Fruit fly (Drosophila melanogaster): ENCODE results near the gene CG17234.

Gene CG17234

dm6 chr2L:2242139-2242538 lies 10.7 kb upstream of the CG17234 start, which contains the start of gene CG4267:
TSS of gene CG4267 (plus strand) at chr2L:2242378.
- TF ChIP-seq ovo (GFP tag; optimal IDR thresholded peaks at IDR 0.05) (peak; percentile 27), Mnt (GFP tag; optimal IDR thresholded peaks at IDR 0.05) (no peak)

- TF ChIP-seq ovo (GFP tag; optimal IDR thresholded peaks at IDR 0.05) = no peak
- no peak for TF ChIP-seq bab1 (GFP tag; optimal IDR thresholded peaks at IDR 0.05)
- no peak for TF ChIP-seq Mnt (GFP tag; optimal IDR thresholded peaks at IDR 0.05)
- TF ChIP-seq tj (GFP tag; optimal IDR thresholded peaks at IDR 0.05) = no peak
- TF ChIP-seq CG14711 (tag; optimal IDR thresholded peaks at IDR 0.05) = no peak
- no peak for TF ChIP-seq Clk (GFP tag; optimal IDR thresholded peaks at IDR 0.05)
- no peak for TF ChIP-seq pad (GFP tag; optimal IDR thresholded peaks at IDR 0.05)
- TF ChIP-seq cnc (optimal IDR thresholded peaks at IDR 0.05) = no peak
Observed at dm6 chr2L:2242783-2243182, 10.1 kb upstream of the CG17234 start.

dm6 chr2L:2249578-2249977 lies 3.3 kb upstream of the CG17234 start:
- no peak for TF ChIP-seq ovo (GFP tag; optimal IDR thresholded peaks at IDR 0.05)
- no peak for TF ChIP-seq bab1 (GFP tag; optimal IDR thresholded peaks at IDR 0.05)
- TF ChIP-seq kay (GFP tag; ENCODE audit: borderline replicate concordance) = no peak
- TF ChIP-seq CG12768 (GFP tag; optimal IDR thresholded peaks at IDR 0.05) = no peak
- TF ChIP-seq Crg-1 (GFP tag; optimal IDR thresholded peaks at IDR 0.05) = no peak
- no peak for TF ChIP-seq pad (GFP tag; optimal IDR thresholded peaks at IDR 0.05)

- TF ChIP-seq CG7101 (tag; optimal IDR thresholded peaks at IDR 0.05) = no peak
- no peak for TF ChIP-seq bab1 (GFP tag; optimal IDR thresholded peaks at IDR 0.05)
- TF ChIP-seq Clk (GFP tag; optimal IDR thresholded peaks at IDR 0.05) = no peak
- TF ChIP-seq Mnt (GFP tag; optimal IDR thresholded peaks at IDR 0.05) = no peak
Observed at dm6 chr2L:2251175-2251574, 1.7 kb upstream of the CG17234 start, which contains the start of gene Ser12. TSS of gene Ser12 (minus strand) at chr2L:2251275.

DNA sequence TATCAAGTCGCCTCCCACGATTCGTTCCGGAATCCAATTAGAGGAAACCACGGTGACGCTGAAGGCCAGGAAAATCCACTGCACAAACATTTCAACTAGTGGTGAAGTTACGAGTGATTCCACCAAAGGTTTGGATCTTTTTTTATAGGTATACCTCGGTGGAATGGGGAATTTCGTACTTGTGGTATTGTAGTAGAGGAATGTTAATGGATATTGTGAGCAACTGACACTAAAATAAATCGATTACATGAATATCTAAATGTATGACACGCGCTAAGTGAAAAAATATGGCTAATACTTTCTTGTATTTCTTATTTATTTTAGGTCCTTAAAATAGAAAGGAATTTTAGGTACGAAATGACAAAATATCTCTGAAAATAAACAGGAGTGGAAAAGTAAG lies 604 bp upstream of the CG17234 start, which contains the start of gene CG17239:
TSS of gene CG17239 (minus strand) at position 101 of the 400 bp plus-strand sequence.
- TF ChIP-seq ovo (GFP tag; optimal IDR thresholded peaks at IDR 0.05) = no peak
- TF ChIP-seq cnc (optimal IDR thresholded peaks at IDR 0.05) = no peak
- TF ChIP-seq toe (GFP tag; optimal IDR thresholded peaks at IDR 0.05) = no peak
- TF ChIP-seq tj (GFP tag; optimal IDR thresholded peaks at IDR 0.05) = no peak
- no peak for TF ChIP-seq pad (GFP tag; optimal IDR thresholded peaks at IDR 0.05)
- no peak for TF ChIP-seq CG33017 (tag; optimal IDR thresholded peaks at IDR 0.05)
- no peak for TF ChIP-seq CG7101 (tag; optimal IDR thresholded peaks at IDR 0.05)
- TF ChIP-seq kay (GFP tag; ENCODE audit: borderline replicate concordance) = no peak
- TF ChIP-seq CG5204 (GFP tag; optimal IDR thresholded peaks at IDR 0.05) = no peak
- TF ChIP-seq bab1 (GFP tag; optimal IDR thresholded peaks at IDR 0.05) = no peak
- TF ChIP-seq Hr96 (GFP tag; optimal IDR thresholded peaks at IDR 0.05) = no peak
- TF ChIP-seq CG11617 (GFP tag; optimal IDR thresholded peaks at IDR 0.05) = no peak
- no peak for TF ChIP-seq CG7045 (GFP tag; optimal IDR thresholded peaks at IDR 0.05)
- TF ChIP-seq CG1620 (GFP tag; optimal IDR thresholded peaks at IDR 0.05) = no peak
- TF ChIP-seq Mnt (GFP tag; optimal IDR thresholded peaks at IDR 0.05) = no peak
- no peak for TF ChIP-seq Clk (GFP tag; optimal IDR thresholded peaks at IDR 0.05)

DNA sequence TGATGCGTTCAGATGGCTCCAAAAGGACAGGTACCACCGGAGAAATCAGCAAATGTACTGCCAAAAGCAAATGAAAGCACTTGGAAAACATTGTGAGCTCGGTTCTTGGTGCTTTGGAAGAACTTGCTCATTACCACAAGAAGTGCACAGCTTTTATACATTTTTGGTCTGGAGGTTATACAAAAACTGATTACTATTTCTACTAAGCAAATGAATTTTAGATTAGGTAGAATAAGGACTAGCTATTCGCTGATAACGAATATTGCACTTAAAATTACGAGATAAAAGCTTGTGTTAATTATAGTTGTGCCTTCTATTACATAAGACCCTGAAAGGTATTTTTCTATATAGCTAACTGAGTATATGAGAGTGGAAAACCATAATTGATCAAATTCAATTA lies 2.1 kb downstream of the CG17234 start, which contains the start of gene Send1:
TSS of gene Send1 (minus strand) at position 101 of the 400 bp plus-strand sequence.
- TF ChIP-seq Hr96 (GFP tag; optimal IDR thresholded peaks at IDR 0.05) = no peak
- TF ChIP-seq toe (GFP tag; optimal IDR thresholded peaks at IDR 0.05) = no peak
- TF ChIP-seq CG14711 (tag; optimal IDR thresholded peaks at IDR 0.05) = no peak
- TF ChIP-seq CG7045 (GFP tag; optimal IDR thresholded peaks at IDR 0.05) = no peak
- no peak for TF ChIP-seq CG5204 (GFP tag; optimal IDR thresholded peaks at IDR 0.05)
- no peak for TF ChIP-seq tj (GFP tag; optimal IDR thresholded peaks at IDR 0.05)
- TF ChIP-seq CG1620 (GFP tag; optimal IDR thresholded peaks at IDR 0.05) = no peak

- TF ChIP-seq Mnt (GFP tag; optimal IDR thresholded peaks at IDR 0.05) (no peak), Hr96 (GFP tag; optimal IDR thresholded peaks at IDR 0.05) (no peak), tj (GFP tag; optimal IDR thresholded peaks at IDR 0.05) (no peak), toe (GFP tag; optimal IDR thresholded peaks at IDR 0.05) (no peak), CG1620 (GFP tag; optimal IDR thresholded peaks at IDR 0.05) (no peak), pad (GFP tag; optimal IDR thresholded peaks at IDR 0.05) (no peak), Crg-1 (GFP tag; optimal IDR thresholded peaks at IDR 0.05) (no peak), kay (GFP tag; ENCODE audit: borderline replicate concordance) (no peak), CG12768 (GFP tag; optimal IDR thresholded peaks at IDR 0.05) (no peak), CG11617 (GFP tag; optimal IDR thresholded peaks at IDR 0.05) (no peak), CG14711 (tag; optimal IDR thresholded peaks at IDR 0.05) (no peak), CG5204 (GFP tag; optimal IDR thresholded peaks at IDR 0.05) (no peak), ovo (GFP tag; optimal IDR thresholded peaks at IDR 0.05) (no peak), CG7045 (GFP tag; optimal IDR thresholded peaks at IDR 0.05) (no peak), bab1 (GFP tag; optimal IDR thresholded peaks at IDR 0.05) (no peak), cic (GFP tag; optimal IDR thresholded peaks at IDR 0.05) (no peak), CG33017 (tag; optimal IDR thresholded peaks at IDR 0.05) (no peak), cnc (optimal IDR thresholded peaks at IDR 0.05) (no peak)
Observed at dm6 chr2L:2263142-2263541, 10.3 kb downstream of the CG17234 start, which contains the start of gene CG4270. TSS of gene CG4270 (plus strand) at chr2L:2263442.

dm6 chr2L:2265221-2265620 lies 12.4 kb downstream of the CG17234 start, which contains the start of gene CG34049:
TSS of gene CG34049 (minus strand) at chr2L:2265321.
- TF ChIP-seq Crg-1 (GFP tag; optimal IDR thresholded peaks at IDR 0.05) = no peak
- no peak for TF ChIP-seq cnc (optimal IDR thresholded peaks at IDR 0.05)
- TF ChIP-seq CG7101 (tag; optimal IDR thresholded peaks at IDR 0.05) = no peak
- no peak for TF ChIP-seq CG5204 (GFP tag; optimal IDR thresholded peaks at IDR 0.05)
- no peak for TF ChIP-seq pad (GFP tag; optimal IDR thresholded peaks at IDR 0.05)
- TF ChIP-seq CG33017 (tag; optimal IDR thresholded peaks at IDR 0.05) = no peak
- TF ChIP-seq Mnt (GFP tag; optimal IDR thresholded peaks at IDR 0.05) = no peak
- TF ChIP-seq CG11617 (GFP tag; optimal IDR thresholded peaks at IDR 0.05) = no peak
- no peak for TF ChIP-seq ovo (GFP tag; optimal IDR thresholded peaks at IDR 0.05)
- no peak for TF ChIP-seq cic (GFP tag; optimal IDR thresholded peaks at IDR 0.05)
- no peak for TF ChIP-seq CG12768 (GFP tag; optimal IDR thresholded peaks at IDR 0.05)
- no peak for TF ChIP-seq Clk (GFP tag; optimal IDR thresholded peaks at IDR 0.05)
- TF ChIP-seq CG1620 (GFP tag; optimal IDR thresholded peaks at IDR 0.05) = no peak
- no peak for TF ChIP-seq Hr96 (GFP tag; optimal IDR thresholded peaks at IDR 0.05)
- no peak for TF ChIP-seq bab1 (GFP tag; optimal IDR thresholded peaks at IDR 0.05)
